Fruit fly (Drosophila melanogaster) ovary, adult (tissue): ENCODE measurements around the gene CG14711.
A peak's percentile ranks its signal among the peaks of the same experiment; 100 is the strongest.

Experiments
- CG17801 ChIP-seq: fragments of 200-800 bp; optimal IDR thresholded peaks from 2 replicates; lab custom pipeline; 2019; ENCODE audit warnings: missing biosample characterization, mild to moderate bottlenecking, missing genetic modification characterization, moderate library complexity; ENCODE audit not compliant: partially characterized antibody

CG14711 gene

dm6 chr3R:11616219-11616618 is 6.9 kb upstream of the CG14711 start:
- no peak for TF ChIP-seq CG17801

- TF ChIP-seq CG17801: no peak
Measured at dm6 chr3R:11617363-11617762, 5.8 kb upstream of the CG14711 start.

dm6 chr3R:11617849-11618248 is 5.3 kb upstream of the CG14711 start:
- TF ChIP-seq CG17801: no peak

- no peak for TF ChIP-seq CG17801
Measured at dm6 chr3R:11618879-11619278, 4.3 kb upstream of the CG14711 start.

- TF ChIP-seq CG17801: peak; percentile 45
Measured at dm6 chr3R:11619709-11620409, 3.3 kb upstream of the CG14711 start, which contains the start of the genes Jupiter and CG14710. Jupiter (minus strand) TSS chr3R:11619906. CG14710 (plus strand) TSS chr3R:11620090.

dm6 chr3R:11625544-11625943 is 2.4 kb downstream of the CG14711 start, which contains the start of gene Zaf1:
Zaf1 (minus strand) TSS chr3R:11625644.
- no peak for TF ChIP-seq CG17801

- peak; percentile 18 for TF ChIP-seq CG17801
Measured at dm6 chr3R:11626571-11626970, 3.4 kb downstream of the CG14711 start, which contains the start of the genes CG6813 and CG18764. CG6813 (minus strand) TSS chr3R:11626638. CG18764 (plus strand) TSS chr3R:11626889.

- TF ChIP-seq CG17801: peak; percentile 7
Measured at dm6 chr3R:11628416-11629041, 5.4 kb downstream of the CG14711 start, which contains the start of gene CG14712. CG14712 (plus strand) TSS chr3R:11628759.

- no peak for TF ChIP-seq CG17801
Measured at dm6 chr3R:11637586-11637985, 14.4 kb downstream of the CG14711 start.

- TF ChIP-seq CG17801: peak; percentile 39
Measured at dm6 chr3R:11639946-11640588, 16.9 kb downstream of the CG14711 start.

dm6 chr3R:11646826-11647225 is 23.7 kb downstream of the CG14711 start:
- TF ChIP-seq CG17801: peak; percentile 83

- TF ChIP-seq CG17801: no peak
Measured at dm6 chr3R:11648356-11649355, 25.5 kb downstream of the CG14711 start.

dm6 chr3R:11649449-11649848 is 26.3 kb downstream of the CG14711 start:
- TF ChIP-seq CG17801: peak; percentile 74

dm6 chr3R:11650105-11651039 is 27.2 kb downstream of the CG14711 start, which contains the start of the genes Csk and Elp1:
Csk (minus strand) TSS chr3R:11650706.
Elp1 (plus strand) TSS chr3R:11650971.
- TF ChIP-seq CG17801: peak; percentile 55
